Worm (Caenorhabditis elegans): ENCODE data around the gene K02D10.1.

K02D10.1 gene

ce11 chrIII:8731973-8732372, 37.4 kb upstream of the K02D10.1 start:
- TF ChIP-seq hlh-1 (tag; optimal IDR thresholded peaks at IDR 0.05) (no peak), ces-1 (GFP tag; optimal IDR thresholded peaks at IDR 0.05) (no peak), unc-62 (GFP tag; optimal IDR thresholded peaks at IDR 0.05) (no peak), snpc-4 (tag; optimal IDR thresholded peaks at IDR 0.05) (no peak)

DNA sequence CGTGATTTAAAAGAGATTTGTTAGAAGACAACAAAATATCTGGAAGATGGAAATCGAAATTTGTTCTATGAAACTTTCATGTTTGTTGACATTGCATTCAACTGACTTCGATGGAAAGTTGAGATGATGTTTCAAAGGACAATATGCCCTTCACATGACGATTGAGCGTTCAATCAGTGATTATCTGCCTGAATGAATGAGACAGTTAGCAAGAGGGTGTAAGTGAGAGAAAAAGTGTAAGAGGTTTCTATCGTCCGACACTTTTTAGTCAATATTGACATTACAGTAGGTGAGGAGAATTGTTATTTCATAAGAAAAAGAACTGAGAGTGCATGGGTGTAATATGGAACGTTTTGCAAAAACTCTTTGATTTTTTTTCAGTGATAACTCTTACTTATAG, 36.1 kb upstream of the K02D10.1 start:
- TF ChIP-seq nhr-12 (tag; optimal IDR thresholded peaks at IDR 0.05) (no peak), pha-4 (tag; optimal IDR thresholded peaks at IDR 0.05) (peak; percentile 87)

- TF ChIP-seq mep-1 (tag; optimal IDR thresholded peaks at IDR 0.05) (no peak), M03D4.4 (tag; optimal IDR thresholded peaks at IDR 0.05) (no peak), sem-2 (GFP tag; optimal IDR thresholded peaks at IDR 0.05) (no peak), nhr-28 (tag; optimal IDR thresholded peaks at IDR 0.05) (no peak), ceh-83 (GFP tag; optimal IDR thresholded peaks at IDR 0.05) (no peak), lin-13 (tag; optimal IDR thresholded peaks at IDR 0.05) (no peak), unc-120 (tag; optimal IDR thresholded peaks at IDR 0.05; ENCODE audit: poor library complexity, severe bottlenecking) (no peak), ztf-11 (tag; optimal IDR thresholded peaks at IDR 0.05) (no peak), elt-3 (tag; optimal IDR thresholded peaks at IDR 0.05) (no peak), nhr-76 (tag; optimal IDR thresholded peaks at IDR 0.05) (no peak), nhr-2 (tag; optimal IDR thresholded peaks at IDR 0.05) (no peak)
Observed at ce11 chrIII:8733667-8734066, 35.7 kb upstream of the K02D10.1 start.

DNA sequence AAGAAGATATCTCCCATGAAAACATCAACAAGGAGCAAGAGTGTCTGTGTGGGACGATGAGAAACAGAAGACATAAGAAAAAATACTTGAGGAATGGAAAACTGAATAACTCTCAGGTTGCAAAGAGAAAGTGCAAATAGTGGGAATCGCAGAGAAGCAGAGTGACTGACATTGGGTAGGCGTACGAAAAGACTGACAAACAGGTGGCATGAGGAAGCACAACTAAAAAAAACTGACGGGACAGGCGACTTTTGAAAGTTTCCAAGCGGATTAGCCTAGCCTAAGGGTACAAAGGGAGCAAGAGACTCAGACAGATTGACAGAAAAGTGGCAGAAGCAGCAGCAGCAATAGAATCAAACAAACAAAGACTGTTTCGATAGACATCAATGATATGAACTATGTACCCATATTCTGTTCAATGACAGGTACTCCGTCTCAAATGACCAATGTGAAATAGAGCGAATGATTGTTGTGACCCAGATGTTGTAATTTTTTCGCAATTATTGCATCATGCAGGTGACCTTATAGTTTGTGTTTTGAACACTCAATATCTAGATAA, 34.9 kb upstream of the K02D10.1 start:
- TF ChIP-seq ceh-39 (tag; optimal IDR thresholded peaks at IDR 0.05) (no peak), unc-62 (GFP tag; optimal IDR thresholded peaks at IDR 0.05) (peak; percentile 74), nhr-28 (tag; optimal IDR thresholded peaks at IDR 0.05) (no peak), unc-120 (tag; optimal IDR thresholded peaks at IDR 0.05; ENCODE audit: poor library complexity, severe bottlenecking) (peak; percentile 39), ham-2 (GFP tag; optimal IDR thresholded peaks at IDR 0.05) (no peak), lsy-2 (tag; optimal IDR thresholded peaks at IDR 0.05) (no peak), unc-39 (tag; optimal IDR thresholded peaks at IDR 0.05) (no peak), elt-3 (tag; optimal IDR thresholded peaks at IDR 0.05) (no peak), hlh-1 (tag; optimal IDR thresholded peaks at IDR 0.05) (peak; percentile 70), lin-32 (GFP tag; optimal IDR thresholded peaks at IDR 0.05) (no peak), nhr-237 (tag; optimal IDR thresholded peaks at IDR 0.05) (peak; percentile 21), elt-1 (tag; optimal IDR thresholded peaks at IDR 0.05; ENCODE audit: borderline replicate concordance, insufficient read depth) (no peak), zip-8 (tag; optimal IDR thresholded peaks at IDR 0.05) (peak; percentile 26), pha-4 (tag; optimal IDR thresholded peaks at IDR 0.05) (no peak)

- TF ChIP-seq ces-1 (GFP tag; optimal IDR thresholded peaks at IDR 0.05) (peak; percentile 81), unc-62 (GFP tag; optimal IDR thresholded peaks at IDR 0.05) (no peak), nhr-237 (tag; optimal IDR thresholded peaks at IDR 0.05) (no peak), nhr-12 (tag; optimal IDR thresholded peaks at IDR 0.05) (no peak)
Observed at ce11 chrIII:8737391-8737790, 31.9 kb upstream of the K02D10.1 start.

ce11 chrIII:8738289-8738688, 31.0 kb upstream of the K02D10.1 start:
- no peak for TF ChIP-seq lin-32 (GFP tag; optimal IDR thresholded peaks at IDR 0.05)
- TF ChIP-seq drap-1 (GFP tag; optimal IDR thresholded peaks at IDR 0.05), result no peak
- TF ChIP-seq M03D4.4 (tag; optimal IDR thresholded peaks at IDR 0.05), result no peak
- TF ChIP-seq tbx-8 (GFP tag; optimal IDR thresholded peaks at IDR 0.05), result no peak
- no peak for TF ChIP-seq flh-1 (GFP tag; optimal IDR thresholded peaks at IDR 0.05)
- TF ChIP-seq blmp-1 (tag; optimal IDR thresholded peaks at IDR 0.05), result no peak
- no peak for TF ChIP-seq elt-3 (tag; optimal IDR thresholded peaks at IDR 0.05)
- TF ChIP-seq zip-8 (tag; optimal IDR thresholded peaks at IDR 0.05), result no peak
- no peak for TF ChIP-seq mep-1 (tag; optimal IDR thresholded peaks at IDR 0.05)
- TF ChIP-seq sem-2 (GFP tag; optimal IDR thresholded peaks at IDR 0.05), result no peak
- TF ChIP-seq nhr-28 (tag; optimal IDR thresholded peaks at IDR 0.05), result no peak
- TF ChIP-seq ceh-43 (GFP tag; optimal IDR thresholded peaks at IDR 0.05), result no peak
- no peak for TF ChIP-seq unc-62 (GFP tag; optimal IDR thresholded peaks at IDR 0.05)
- TF ChIP-seq nhr-237 (tag; optimal IDR thresholded peaks at IDR 0.05), result no peak
- no peak for TF ChIP-seq sptf-1 (tag; optimal IDR thresholded peaks at IDR 0.05)

Data from whole organism, mixed stage, embryonic.